Fruit fly (Drosophila melanogaster): Measurements from ENCODE around the gene CG31689.

The CG31689 gene

dm6 chr2L:2765659-2766373, 40.3 kb downstream of the CG31689 start, which contains the start of the genes Snx21 and aph-1 (continued):
- peak; percentile 64 for TF ChIP-seq CG4282 (GFP tag; optimal IDR thresholded peaks at IDR 0.05)
- peak; percentile 54 for TF ChIP-seq CG12236 (GFP tag; optimal IDR thresholded peaks at IDR 0.05)
- TF ChIP-seq CG2889 (GFP tag; IDR thresholded peaks at IDR 0.05) = peak; percentile 76
- TF ChIP-seq dysf (GFP tag; IDR thresholded peaks at IDR 0.05) = peak; percentile 94
- TF ChIP-seq CG2120 (GFP tag; optimal IDR thresholded peaks at IDR 0.05) = peak; percentile 94
- TF ChIP-seq CG8944 (GFP tag; optimal IDR thresholded peaks at IDR 0.05) = peak; percentile 91
- peak; percentile 55 for TF ChIP-seq CG31365 (tag; optimal IDR thresholded peaks at IDR 0.05)
- TF ChIP-seq Neu2 (GFP tag; optimal IDR thresholded peaks at IDR 0.05; ENCODE audit: borderline replicate concordance) = peak; percentile 71
- no peak for TF ChIP-seq eve (GFP tag; optimal IDR thresholded peaks at IDR 0.05)
- peak; percentile 84 for TF ChIP-seq Asciz (GFP tag; optimal IDR thresholded peaks at IDR 0.05)
- TF ChIP-seq CG11695 (GFP tag; IDR thresholded peaks at IDR 0.05) = peak; percentile 93
- TF ChIP-seq sim (GFP tag; IDR thresholded peaks at IDR 0.05) = peak; percentile 62; the same call in 1 of the 2 replicates
- peak; percentile 50 for TF ChIP-seq Lhr (GFP tag; optimal IDR thresholded peaks at IDR 0.05)
- TF ChIP-seq pnt (GFP tag; optimal IDR thresholded peaks at IDR 0.05) = peak; percentile 89
- TF ChIP-seq HmgZ (tag; optimal IDR thresholded peaks at IDR 0.05) = peak; percentile 85
- TF ChIP-seq CG32532 (GFP tag; IDR thresholded peaks at IDR 0.05) = peak; percentile 92
- peak; percentile 59; the same call in 1 of the 2 replicates for TF ChIP-seq cas (GFP tag; IDR thresholded peaks at IDR 0.05)
- TF ChIP-seq Ets97D (GFP tag; optimal IDR thresholded peaks at IDR 0.05) = peak; percentile 77
- TF ChIP-seq CG11247 (GFP tag; IDR thresholded peaks at IDR 0.05) = peak; percentile 77
- TF ChIP-seq ase (GFP tag; IDR thresholded peaks at IDR 0.05) = peak; percentile 61
- peak; percentile 93 for TF ChIP-seq Abd-B (GFP tag; optimal IDR thresholded peaks at IDR 0.05)
- peak; percentile 64 for TF ChIP-seq CG15073 (GFP tag; optimal IDR thresholded peaks at IDR 0.05)
- TF ChIP-seq Mrtf (GFP tag; IDR thresholded peaks at IDR 0.05) = peak; percentile 77
- TF ChIP-seq z (GFP tag; IDR thresholded peaks at IDR 0.05) = peak; percentile 56; the same call in 1 of the 3 replicates
- TF ChIP-seq usp (GFP tag; optimal IDR thresholded peaks at IDR 0.05) = no peak
- peak; percentile 78 for TF ChIP-seq gro (GFP tag; optimal IDR thresholded peaks at IDR 0.05)
- peak; percentile 89 for TF ChIP-seq chn (GFP tag; optimal IDR thresholded peaks at IDR 0.05)
- peak; percentile 94 for TF ChIP-seq Xrp1 (GFP tag; IDR thresholded peaks at IDR 0.05)
- TF ChIP-seq B-H2 (GFP tag; optimal IDR thresholded peaks at IDR 0.05) = peak; percentile 92
- TF ChIP-seq Antp (GFP tag; optimal IDR thresholded peaks at IDR 0.05) = peak; percentile 93
- no peak for TF ChIP-seq prd (optimal IDR thresholded peaks at IDR 0.05)
- peak; percentile 93 for TF ChIP-seq prd (GFP tag; IDR thresholded peaks at IDR 0.05)
- TF ChIP-seq CG17802 (tag; optimal IDR thresholded peaks at IDR 0.05) = peak; percentile 63
- peak; percentile 89 for TF ChIP-seq CG12942 (GFP tag; optimal IDR thresholded peaks at IDR 0.05)
- TF ChIP-seq CG17385 (GFP tag; optimal IDR thresholded peaks at IDR 0.05) = peak; percentile 91
- peak; percentile 91 for TF ChIP-seq CG15696 (tag; optimal IDR thresholded peaks at IDR 0.05)
- TF ChIP-seq caup (GFP tag; optimal IDR thresholded peaks at IDR 0.05; ENCODE audit: severe bottlenecking) = peak; percentile 92
- TF ChIP-seq jigr1 (GFP tag; IDR thresholded peaks at IDR 0.05) = peak; percentile 77; the same call in 2 of the 3 replicates
- peak; percentile 84 for TF ChIP-seq CG6254 (GFP tag; optimal IDR thresholded peaks at IDR 0.05)
- TF ChIP-seq CG7745 (tag; optimal IDR thresholded peaks at IDR 0.05) = no peak
- TF ChIP-seq Hr39 (optimal IDR thresholded peaks at IDR 0.05) = no peak
- peak; percentile 92 for TF ChIP-seq Sox102F (GFP tag; optimal IDR thresholded peaks at IDR 0.05)
- TF ChIP-seq HLH3B (GFP tag; IDR thresholded peaks at IDR 0.05) = peak; percentile 81
- peak; percentile 82 for TF ChIP-seq CG18764 (GFP tag; optimal IDR thresholded peaks at IDR 0.05)
- peak; percentile 73 for TF ChIP-seq CG1603 (tag; optimal IDR thresholded peaks at IDR 0.05)
- peak; percentile 91 for TF ChIP-seq CG6689 (GFP tag; IDR thresholded peaks at IDR 0.05)
- TF ChIP-seq CG12219 (GFP tag; optimal IDR thresholded peaks at IDR 0.05) = peak; percentile 83
- TF ChIP-seq ranshi (GFP tag; IDR thresholded peaks at IDR 0.05) = peak; percentile 89
- TF ChIP-seq pb (GFP tag; optimal IDR thresholded peaks at IDR 0.05) = peak; percentile 74
- peak; percentile 77 for TF ChIP-seq CG8290 (GFP tag; optimal IDR thresholded peaks at IDR 0.05)
- peak; percentile 26 to 61 for TF ChIP-seq CG8290 (tag; optimal IDR thresholded peaks at IDR 0.05)

Data from whole organism, embryonic.